Fruit fly (Drosophila melanogaster) ovary, adult (tissue): ENCODE data around the gene spn-E.

Experiments
- CG17801 ChIP-seq: fragments of 200-800 bp; optimal IDR thresholded peaks from 2 replicates; lab custom pipeline; 2019; ENCODE audit warnings: missing biosample characterization, mild to moderate bottlenecking, missing genetic modification characterization, moderate library complexity; ENCODE audit not compliant: partially characterized antibody

Gene spn-E

DNA sequence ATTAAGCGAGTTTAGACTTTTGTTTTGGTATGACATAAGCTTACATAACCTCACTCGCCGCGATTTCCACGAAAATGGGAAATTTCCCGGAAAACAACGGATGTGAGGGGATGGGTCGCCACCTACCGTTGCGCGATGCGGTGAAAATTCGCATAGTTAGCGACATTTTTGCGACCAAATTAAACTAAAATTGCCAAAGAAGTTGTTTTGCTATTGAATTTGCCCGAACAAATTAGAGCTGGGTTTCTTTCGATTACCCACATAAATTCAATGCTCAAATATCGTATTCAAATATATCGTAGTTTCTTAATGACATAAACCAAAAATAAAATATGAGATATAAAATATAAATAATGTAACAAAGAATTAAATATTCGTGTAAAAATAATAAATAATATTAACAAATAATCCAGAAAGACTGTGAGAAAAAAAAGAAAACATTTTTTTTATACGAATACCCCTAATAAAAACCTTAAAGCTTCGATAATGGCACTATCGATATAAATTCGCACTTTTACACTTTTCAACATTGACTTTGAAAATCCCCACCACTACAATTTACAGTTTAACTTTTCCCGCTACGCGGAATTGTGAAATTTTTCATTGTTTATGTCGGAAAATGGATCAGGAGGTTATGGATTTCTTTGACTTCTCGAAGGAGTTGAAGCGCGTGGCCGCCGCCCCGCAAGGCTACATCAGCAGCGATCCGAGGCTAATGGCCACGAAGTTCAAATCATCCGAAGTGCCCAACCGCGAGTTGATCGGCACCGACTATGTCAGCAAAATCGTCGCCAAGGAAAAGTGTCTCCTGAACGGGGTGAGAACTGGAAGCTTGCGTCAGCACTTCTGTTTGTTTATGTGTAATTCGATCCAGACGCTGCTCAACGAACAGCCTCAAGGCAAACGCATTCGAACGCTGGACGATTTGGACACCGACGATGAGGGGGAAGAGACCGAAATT, at the start of gene spn-E, which contains the start of gene ND-23:
TSS of gene spn-E (plus strand) at position 556 of the 961 bp plus-strand sequence.
TSS of gene ND-23 (minus strand) at position 254 of the 961 bp plus-strand sequence.
- TF ChIP-seq CG17801 (GFP tag; lab: Kevin White, UChicago) = peak; percentile 77

DNA sequence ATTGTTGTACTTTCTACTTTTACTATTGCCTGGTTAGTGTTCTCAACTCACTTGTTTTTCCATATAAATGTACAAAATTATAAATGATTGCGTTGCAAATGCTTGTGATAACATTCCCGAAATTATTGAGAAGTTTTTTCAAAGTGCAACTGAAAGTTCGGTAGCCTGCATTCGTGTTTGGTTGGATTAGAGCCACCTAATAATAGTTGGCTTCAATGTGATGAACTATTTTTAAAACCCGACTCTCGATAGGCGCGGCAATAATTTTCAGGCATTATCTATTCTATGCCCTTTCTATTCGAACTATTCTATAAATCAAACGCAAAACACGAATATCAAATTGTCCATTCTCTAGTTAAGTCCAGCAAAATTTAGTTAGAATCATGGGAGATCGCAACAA, 49.0 kb upstream of the spn-E start, which contains the start of gene Uros2:
TSS of gene Uros2 (plus strand) at position 301 of the 400 bp plus-strand sequence.
- TF ChIP-seq CG17801 (GFP tag; lab: Kevin White, UChicago) = no peak

DNA sequence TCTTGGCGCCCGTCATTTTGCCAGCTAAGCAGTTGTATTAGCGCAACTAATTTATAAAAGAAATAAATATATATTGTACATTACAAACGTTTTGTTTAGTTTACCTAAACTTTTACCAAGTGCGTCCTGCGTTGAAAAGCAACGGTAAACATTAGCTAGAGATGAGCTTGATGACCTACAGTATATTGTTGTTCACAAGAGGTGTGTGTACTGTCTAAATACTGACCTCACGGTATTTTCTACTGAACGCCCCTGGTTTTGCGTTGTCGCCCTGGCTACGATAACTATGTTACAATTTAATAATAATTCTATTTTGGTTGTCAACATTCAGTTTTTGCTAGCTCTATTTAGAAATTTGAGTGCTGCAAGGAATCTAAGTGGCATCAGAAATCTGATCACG, 44.8 kb upstream of the spn-E start, which contains the start of gene Acyp2:
TSS of gene Acyp2 (plus strand) at position 262 of the 400 bp plus-strand sequence.
- peak; percentile 5 for TF ChIP-seq CG17801 (GFP tag; lab: Kevin White, UChicago)

DNA sequence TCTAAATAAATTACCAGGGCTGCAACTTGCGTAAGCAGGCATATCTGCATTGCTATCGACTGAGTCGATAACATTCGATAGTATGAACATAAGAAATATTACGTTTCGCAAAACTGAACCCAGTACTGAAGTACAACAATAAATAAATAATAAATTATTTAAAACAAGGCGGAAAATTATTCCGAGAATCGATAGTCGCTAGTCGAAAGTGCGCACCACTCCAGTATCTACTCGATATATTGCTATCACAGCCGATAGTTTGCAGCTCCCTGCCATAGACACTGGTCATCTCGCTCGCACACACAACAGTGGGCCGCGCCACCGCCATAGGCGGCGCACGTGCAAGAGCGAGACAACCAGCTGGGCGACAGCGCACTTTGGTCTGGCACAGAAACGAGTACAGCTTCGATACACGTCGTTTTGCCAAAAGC, 43.8 kb upstream of the spn-E start, which contains the start of gene nsl1:
TSS of gene nsl1 (plus strand) at position 411 of the 431 bp plus-strand sequence.
- TF ChIP-seq CG17801 (GFP tag; lab: Kevin White, UChicago) = peak; percentile 55

DNA sequence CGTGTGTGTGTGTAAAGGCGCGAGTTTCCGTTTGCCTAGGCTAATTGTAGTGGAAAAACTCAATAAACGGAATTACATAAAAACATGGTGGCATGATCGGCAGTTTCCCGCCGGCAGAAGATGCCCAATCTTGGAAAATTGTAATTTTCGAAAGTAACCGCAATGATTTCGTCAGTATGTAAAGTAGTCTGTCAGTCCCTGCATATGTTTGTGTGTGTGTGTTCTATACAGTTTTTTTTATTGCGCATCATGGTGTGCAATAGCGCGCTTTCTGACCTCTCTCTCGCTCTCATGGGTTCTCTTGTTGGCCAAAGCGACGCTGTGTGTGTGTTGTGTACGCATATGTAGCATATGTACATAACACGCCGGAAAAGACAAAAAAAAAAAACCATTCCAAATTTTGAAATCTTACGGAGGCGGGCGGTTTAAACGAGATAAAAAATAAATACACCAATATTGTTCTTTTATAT, 42.9 kb upstream of the spn-E start:
- TF ChIP-seq CG17801 (GFP tag; lab: Kevin White, UChicago) = no peak

DNA sequence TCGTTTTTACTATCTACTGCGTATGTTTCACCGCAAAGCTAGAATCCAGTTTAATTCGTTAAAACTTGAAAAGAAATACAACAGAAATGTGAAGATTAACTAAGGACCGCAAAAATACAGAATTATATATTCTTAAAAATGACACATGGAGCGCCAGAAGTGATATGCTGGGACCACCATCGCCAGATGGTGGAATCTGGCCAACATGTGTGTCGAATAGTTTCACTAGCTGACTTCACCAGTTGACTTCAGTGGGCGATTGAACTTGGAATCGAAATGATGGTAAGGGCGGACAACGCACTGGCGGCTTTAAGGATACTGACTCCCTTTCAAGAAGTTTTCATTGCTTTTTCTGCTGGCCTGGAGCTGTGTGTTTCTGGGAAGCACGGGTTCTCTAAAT, 35.2 kb upstream of the spn-E start, which contains the start of gene CG9593:
TSS of gene CG9593 (plus strand) at position 270 of the 400 bp plus-strand sequence.
- TF ChIP-seq CG17801 (GFP tag; lab: Kevin White, UChicago) = no peak

DNA sequence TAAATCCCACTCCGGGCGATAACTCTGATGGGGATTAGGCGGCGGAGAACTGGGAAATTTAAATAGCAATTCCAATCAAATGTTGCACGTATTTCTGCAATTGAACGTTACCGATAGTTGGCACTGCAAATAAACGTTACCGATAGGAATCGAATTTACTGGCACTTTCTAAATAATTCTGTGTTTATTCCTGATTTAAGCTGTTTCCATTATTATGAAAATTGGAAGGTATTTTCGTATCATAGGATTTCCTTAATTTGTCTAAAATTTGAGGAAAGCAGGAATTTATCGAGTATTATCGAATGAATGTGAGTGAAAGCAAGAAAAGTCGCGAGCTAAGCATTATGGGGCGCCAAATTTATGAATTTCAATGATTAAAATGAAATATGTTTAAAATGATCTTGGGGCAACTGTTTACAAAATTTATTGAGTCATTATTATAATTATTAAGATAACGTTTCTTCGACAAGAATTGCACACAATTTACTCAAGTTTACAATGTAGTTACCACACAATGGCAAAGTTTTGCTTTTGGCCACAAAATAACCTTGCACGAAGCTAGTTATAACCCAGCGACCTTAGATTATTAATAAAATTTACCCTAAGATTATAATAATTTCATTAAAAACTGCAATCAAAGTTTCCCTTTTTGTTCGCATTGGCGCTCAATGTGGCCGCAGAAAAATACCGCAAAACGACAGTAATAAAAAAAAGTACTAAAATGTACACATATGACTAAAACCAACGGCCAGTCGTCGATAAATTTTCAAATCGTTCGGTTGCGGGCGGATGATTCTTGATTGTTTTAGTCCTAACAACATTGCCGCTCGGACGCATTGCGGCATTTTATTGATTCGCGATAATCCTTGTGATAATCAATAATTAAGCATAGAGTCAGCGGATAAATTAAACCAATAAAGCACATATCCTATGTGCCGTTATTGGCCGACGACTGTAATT, 33.4 kb upstream of the spn-E start, which contains the start of gene alpha-Man-IIb:
TSS of gene alpha-Man-IIb (plus strand) at position 747 of the 960 bp plus-strand sequence.
- peak; percentile 49 for TF ChIP-seq CG17801 (GFP tag; lab: Kevin White, UChicago)

DNA sequence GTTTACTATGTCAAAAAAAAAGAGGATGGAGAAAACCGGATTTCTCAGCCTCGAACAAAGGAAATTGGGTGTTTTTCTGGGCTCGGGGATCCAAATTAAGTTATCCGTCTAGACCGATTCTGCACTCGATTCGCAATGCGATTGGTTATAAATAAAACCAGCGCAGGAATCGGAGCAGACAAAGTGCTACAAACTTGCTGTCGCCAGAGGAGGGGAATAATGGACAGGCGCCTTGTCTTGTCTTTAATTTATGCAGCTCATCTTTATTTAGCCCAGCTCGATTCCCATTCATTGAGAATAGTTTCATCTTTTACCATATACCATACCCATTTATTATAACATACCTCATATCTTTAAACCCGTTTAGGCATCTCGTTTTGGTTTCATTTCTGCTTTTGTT, 32.5 kb upstream of the spn-E start:
- no peak for TF ChIP-seq CG17801 (GFP tag; lab: Kevin White, UChicago)

DNA sequence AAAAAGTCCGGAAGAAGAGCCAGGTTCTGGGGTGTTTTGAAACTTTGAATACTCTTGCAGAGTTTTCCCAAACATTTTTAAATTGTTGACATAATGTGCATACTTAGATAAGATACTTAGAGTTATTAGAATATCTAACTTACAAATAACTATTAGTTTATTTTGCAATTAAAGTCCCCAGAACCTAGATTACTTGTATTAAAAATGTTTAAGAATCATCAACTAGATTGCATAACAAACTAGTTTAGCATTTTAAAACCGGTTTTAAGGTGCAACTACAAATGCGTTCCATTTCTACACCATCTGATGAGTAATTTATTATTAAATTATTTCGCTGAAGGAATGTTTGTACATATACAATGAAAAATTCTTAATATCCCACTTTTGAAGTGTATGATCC, 30.9 kb upstream of the spn-E start:
- no peak for TF ChIP-seq CG17801 (GFP tag; lab: Kevin White, UChicago)

DNA sequence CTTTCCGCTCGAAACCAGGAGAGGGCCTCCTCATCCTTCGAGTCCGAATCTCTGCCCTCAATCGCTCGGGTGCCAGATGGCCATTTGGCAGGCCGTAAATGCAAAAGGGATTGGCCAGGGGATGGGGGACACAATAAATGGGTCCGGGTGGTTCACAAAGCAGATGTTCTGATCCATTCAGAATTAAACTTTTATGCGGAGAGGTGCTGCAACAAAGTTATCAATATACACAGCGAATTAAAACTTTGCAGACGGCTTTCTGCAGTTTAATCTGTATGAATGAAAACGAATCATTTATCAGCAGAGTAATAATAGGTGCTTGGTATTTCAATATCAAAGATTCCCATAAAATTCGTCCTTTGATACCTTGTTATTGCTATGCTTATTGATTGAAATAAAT, 29.9 kb upstream of the spn-E start:
- no peak for TF ChIP-seq CG17801 (GFP tag; lab: Kevin White, UChicago)

DNA sequence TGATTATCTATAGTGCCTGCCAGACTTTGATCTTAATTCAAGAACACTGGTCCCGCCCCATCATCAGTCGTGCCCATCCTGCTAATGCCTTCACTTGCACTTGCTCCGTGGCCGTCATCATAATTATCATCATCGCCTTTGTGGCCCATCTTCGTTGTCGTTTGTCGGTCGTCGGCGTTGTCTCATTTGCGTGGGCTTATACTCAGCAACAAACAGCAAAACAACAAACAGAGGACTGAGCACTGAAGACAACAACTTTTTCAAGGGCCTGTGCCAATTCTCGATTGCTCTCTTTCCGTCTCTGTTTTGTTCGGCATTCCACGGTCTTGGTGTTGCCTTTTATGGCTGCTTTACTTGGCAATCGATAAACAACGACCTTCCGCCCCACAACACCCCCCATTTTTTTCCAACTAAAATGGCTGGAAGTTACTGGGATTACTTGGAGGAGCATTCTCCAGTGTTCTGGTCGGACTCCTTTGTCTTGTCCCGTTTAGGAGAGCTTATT, 29.3 kb upstream of the spn-E start:
- TF ChIP-seq CG17801 (GFP tag; lab: Kevin White, UChicago) = no peak

DNA sequence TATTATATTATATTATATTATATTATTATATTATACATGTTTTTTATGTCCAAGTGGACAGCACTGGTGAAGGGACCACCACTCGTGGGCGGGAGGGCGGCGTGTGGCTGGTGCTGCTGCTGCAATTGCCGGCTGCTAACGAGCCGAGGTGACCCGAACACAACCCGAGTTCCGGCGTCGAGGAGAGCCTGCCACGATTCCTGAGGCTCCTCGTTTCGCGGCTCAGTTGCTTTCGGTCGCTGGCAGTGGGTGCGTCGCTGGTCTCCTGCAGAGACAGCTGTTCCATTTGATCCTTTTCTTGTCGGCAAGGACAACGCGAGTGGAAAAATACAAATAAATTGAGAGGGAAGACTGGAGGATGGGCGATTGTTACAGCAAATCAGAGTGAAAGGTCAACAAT, 26.9 kb upstream of the spn-E start:
- no peak for TF ChIP-seq CG17801 (GFP tag; lab: Kevin White, UChicago)

DNA sequence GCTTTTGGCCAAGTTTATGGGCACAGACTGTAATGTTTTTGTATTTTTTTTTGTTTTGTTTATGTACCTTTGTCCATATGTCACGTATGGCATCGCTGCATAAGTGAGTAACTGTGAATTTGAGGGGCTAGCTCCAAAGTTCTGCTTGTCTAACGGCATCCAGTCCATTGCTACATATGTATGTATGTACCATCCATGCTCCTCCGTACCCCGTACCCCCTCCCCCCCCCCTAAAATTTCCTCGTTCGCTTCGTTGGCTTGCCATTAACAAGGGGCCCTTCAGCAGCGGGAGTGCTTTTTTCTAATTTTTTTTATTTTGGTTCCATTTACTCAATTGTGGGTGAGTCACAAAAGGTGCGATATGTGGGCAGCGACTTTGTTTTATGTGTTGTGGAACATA, 23.1 kb upstream of the spn-E start:
- no peak for TF ChIP-seq CG17801 (GFP tag; lab: Kevin White, UChicago)

DNA sequence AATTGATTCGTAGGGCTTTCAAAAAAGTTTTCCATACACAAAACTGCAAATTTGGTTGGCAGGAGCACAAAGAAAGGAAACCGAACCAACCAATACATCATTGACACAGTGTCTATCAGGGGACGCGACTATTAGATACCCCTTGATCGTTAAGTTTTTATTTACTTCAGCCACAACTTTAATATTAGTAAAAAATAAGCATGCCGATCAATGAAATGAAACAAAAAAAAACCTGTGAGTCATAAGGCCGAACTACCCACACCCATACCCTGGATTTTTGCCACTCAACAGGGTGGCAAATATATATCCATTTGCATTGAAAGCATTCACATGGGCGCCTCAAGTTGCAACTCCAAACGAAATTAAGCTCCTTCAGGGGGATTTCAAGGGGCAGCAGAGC, 20.9 kb upstream of the spn-E start:
- TF ChIP-seq CG17801 (GFP tag; lab: Kevin White, UChicago) = no peak
